Worm (Caenorhabditis elegans) whole organism, late embryonic: Measurements from ENCODE around the gene Y47D3B.3.

Experiments
- K09A11.1 ChIP-seq: sonication (generic microtip); optimal IDR thresholded peaks from 2 replicates; lab custom pipeline; 2017; ENCODE audit warnings: antibody characterized with exemption, mild to moderate bottlenecking, missing genetic modification characterization, missing compliant biosample characterization; ENCODE audit not compliant: insufficient read depth
- Y22D7AL.16 ChIP-seq: sonication (generic microtip); optimal IDR thresholded peaks from 2 replicates; lab custom pipeline; 2016; ENCODE audit warnings: missing genetic modification characterization, missing compliant biosample characterization
- ahr-1 ChIP-seq: sonication (generic microtip); optimal IDR thresholded peaks from 2 replicates; lab custom pipeline; 2016; ENCODE audit warnings: missing genetic modification characterization, missing compliant biosample characterization
- ceh-14 ChIP-seq: sonication (generic microtip); optimal IDR thresholded peaks from 2 replicates; lab custom pipeline; 2016; ENCODE audit warnings: missing genotype, missing genetic modification characterization, missing compliant biosample characterization
- ceh-22 ChIP-seq: sonication (generic microtip); optimal IDR thresholded peaks from 2 replicates; lab custom pipeline; 2017; ENCODE audit warnings: missing biosample characterization, missing genetic modification characterization
- ceh-30 ChIP-seq: fragments of 150-350 bp; optimal IDR thresholded peaks from 2 replicates; lab custom pipeline; 2014; ENCODE audit warnings: missing biosample characterization, missing genetic modification characterization
- ceh-34 ChIP-seq: sonication (generic microtip); optimal IDR thresholded peaks from 2 replicates; lab custom pipeline; 2016; ENCODE audit warnings: mild to moderate bottlenecking, missing genetic modification characterization, missing compliant biosample characterization
- ceh-48 ChIP-seq: sonication (generic microtip); optimal IDR thresholded peaks from 2 replicates; lab custom pipeline; 2016; ENCODE audit warnings: missing genetic modification characterization, inconsistent platforms, missing compliant biosample characterization
- ceh-9 ChIP-seq: sonication (generic microtip); optimal IDR thresholded peaks from 2 replicates; lab custom pipeline; 2016; ENCODE audit warnings: mild to moderate bottlenecking, missing genetic modification characterization, inconsistent platforms, missing compliant biosample characterization
- dve-1 ChIP-seq: sonication (generic microtip); optimal IDR thresholded peaks from 2 replicates; lab custom pipeline; 2017; ENCODE audit warnings: antibody characterized with exemption, mild to moderate bottlenecking, missing genetic modification characterization, missing compliant biosample characterization
- elt-4 ChIP-seq: sonication (generic microtip); optimal IDR thresholded peaks from 2 replicates; lab custom pipeline; 2016; ENCODE audit warnings: missing genetic modification characterization, missing compliant biosample characterization
- ets-4 ChIP-seq: sonication (generic microtip); optimal IDR thresholded peaks from 2 replicates; lab custom pipeline; 2016; ENCODE audit warnings: missing genetic modification characterization, missing compliant biosample characterization
- hlh-8 ChIP-seq: sonication (generic microtip); optimal IDR thresholded peaks from 2 replicates; lab custom pipeline; 2016; ENCODE audit warnings: missing genotype, missing genetic modification characterization, missing compliant biosample characterization
- madf-2 ChIP-seq: sonication (generic microtip); optimal IDR thresholded peaks from 2 replicates; lab custom pipeline; 2017; ENCODE audit warnings: missing genetic modification characterization, missing compliant biosample characterization
- npax-4 ChIP-seq: sonication (generic microtip); optimal IDR thresholded peaks from 2 replicates; lab custom pipeline; 2016; ENCODE audit warnings: missing genetic modification characterization, missing compliant biosample characterization
- pag-3 ChIP-seq: sonication (generic microtip); optimal IDR thresholded peaks from 2 replicates; lab custom pipeline; 2016; ENCODE audit warnings: missing compliant biosample characterization, missing genetic modification characterization, borderline replicate concordance
- pat-9 ChIP-seq: fragments of 200-800 bp; sonication (Bioruptor generic); optimal IDR thresholded peaks from 2 replicates; lab custom pipeline; 2018; ENCODE audit warnings: mild to moderate bottlenecking, missing genetic modification characterization, moderate library complexity, missing compliant biosample characterization
- pax-1 ChIP-seq: fragments of 150-350 bp; optimal IDR thresholded peaks from 2 replicates; lab custom pipeline; 2014; ENCODE audit warnings: missing biosample characterization, missing genetic modification characterization
- pha-2 ChIP-seq: sonication (generic microtip); optimal IDR thresholded peaks from 2 replicates; lab custom pipeline; 2017; ENCODE audit warnings: mild to moderate bottlenecking, missing genetic modification characterization, missing compliant biosample characterization
- pha-4 ChIP-seq: fragments of 150-350 bp; optimal IDR thresholded peaks from 2 replicates; lab custom pipeline; 2018; ENCODE audit warnings: missing biosample characterization, missing genetic modification reagents, missing genetic modification characterization
- pqm-1 ChIP-seq: sonication (generic microtip); optimal IDR thresholded peaks from 2 replicates; lab custom pipeline; 2016; ENCODE audit warnings: missing genetic modification characterization, missing compliant biosample characterization
- pros-1 ChIP-seq: fragments of 150-350 bp; optimal IDR thresholded peaks from 2 replicates; lab custom pipeline; 2014; ENCODE audit warnings: missing biosample characterization, missing genetic modification reagents, missing genetic modification characterization
- ref-2 ChIP-seq: sonication (generic microtip); optimal IDR thresholded peaks from 2 replicates; lab custom pipeline; 2016; ENCODE audit warnings: missing genetic modification characterization, missing compliant biosample characterization
- rnt-1 ChIP-seq: sonication (generic microtip); optimal IDR thresholded peaks from 2 replicates; lab custom pipeline; 2016; ENCODE audit warnings: missing genetic modification characterization, missing compliant biosample characterization
- sox-2 ChIP-seq: fragments of 200-800 bp; sonication (Bioruptor generic); IDR thresholded peaks from 2 replicates; pipeline ENCODE4 v1.3.6; 2022; ENCODE audit warnings: missing genetic modification reagents, missing genetic modification characterization, missing compliant biosample characterization
- ttx-3 ChIP-seq: sonication (generic microtip); optimal IDR thresholded peaks from 2 replicates; lab custom pipeline; 2016; ENCODE audit warnings: missing genetic modification reagents, missing genetic modification characterization, missing compliant biosample characterization
- unc-3 ChIP-seq, 2 experiments: fragments of 200-800 bp in 1 of 2; sonication (Bioruptor generic) in 1 of 2; sonication (generic microtip) in 1 of 2; conservative IDR thresholded peaks in 1 of 2; optimal IDR thresholded peaks in 1 of 2; 2 replicates each; pipeline versions ENCODE4 v1.3.6 to Lab custom; 2016 to 2022; ENCODE audit warnings: missing compliant biosample characterization in 2 of 2, missing genetic modification characterization in 2 of 2, missing genetic modification reagents in 1 of 2
- unc-42 ChIP-seq: sonication (generic microtip); optimal IDR thresholded peaks from 2 replicates; lab custom pipeline; 2016; ENCODE audit warnings: missing genotype, missing genetic modification characterization, missing compliant biosample characterization
- zip-5 ChIP-seq: sonication (generic microtip); optimal IDR thresholded peaks from 2 replicates; lab custom pipeline; 2016; ENCODE audit warnings: missing genetic modification characterization, missing compliant biosample characterization
- ztf-16 ChIP-seq: sonication (generic microtip); optimal IDR thresholded peaks from 2 replicates; lab custom pipeline; 2017; ENCODE audit warnings: missing genetic modification characterization, missing compliant biosample characterization

The Y47D3B.3 gene

ce11 chrIII:11389384-11389783 lies 8.2 kb upstream of the Y47D3B.3 start:
- TF ChIP-seq ahr-1 (tag; lab: Kevin White, UChicago) (no peak), pqm-1 (tag; lab: Kevin White, UChicago) (no peak), pros-1 (no peak), ttx-3 (tag; lab: Kevin White, UChicago) (no peak), pag-3 (no peak), madf-2 (no peak), pha-4 (tag; lab: Kevin White, UChicago) (no peak), Y22D7AL.16 (no peak), unc-3 (GFP tag; conservative IDR thresholded peaks at IDR 0.05; lab: Robert Waterston, UW) (no peak), unc-3 (tag; optimal IDR thresholded peaks at IDR 0.05; lab: Kevin White, UChicago) (no peak)

ce11 chrIII:11390832-11391231 lies 6.8 kb upstream of the Y47D3B.3 start:
- TF ChIP-seq ceh-48 (tag; lab: Kevin White, UChicago), result no peak
- peak; percentile 59 for TF ChIP-seq unc-42 (tag; lab: Kevin White, UChicago)

- TF ChIP-seq ref-2, result no peak
- no peak for TF ChIP-seq ets-4 (tag; lab: Kevin White, UChicago)
- no peak for TF ChIP-seq hlh-8 (tag; lab: Kevin White, UChicago)
- TF ChIP-seq unc-42 (tag; lab: Kevin White, UChicago), result peak; percentile 67
- TF ChIP-seq, all 69 proteins: peak for 1
Measured at ce11 chrIII:11391601-11392520, 5.7 kb upstream of the Y47D3B.3 start.

- no peak for TF ChIP-seq sox-2 (GFP tag; lab: Robert Waterston, UW)
- peak; percentile 85 for TF ChIP-seq dve-1 (tag; lab: Kevin White, UChicago)
Measured at ce11 chrIII:11392740-11393139, 4.9 kb upstream of the Y47D3B.3 start.

- TF ChIP-seq pat-9 (tag; lab: Kevin White, UChicago) (no peak), ceh-30 (tag; lab: Kevin White, UChicago) (no peak)
Measured at ce11 chrIII:11393162-11393561, 4.4 kb upstream of the Y47D3B.3 start, which contains the start of gene nlp-21. Gene nlp-21, minus strand, starts transcription at chrIII:11393262.

- TF ChIP-seq ref-2, result no peak
- no peak for TF ChIP-seq ceh-9 (tag; lab: Kevin White, UChicago)
- no peak for TF ChIP-seq ceh-34 (tag; lab: Kevin White, UChicago)
- no peak for TF ChIP-seq K09A11.1 (tag; lab: Kevin White, UChicago)
- no peak for TF ChIP-seq elt-4 (tag; lab: Kevin White, UChicago)
- no peak for TF ChIP-seq ceh-22 (tag; lab: Kevin White, UChicago)
- no peak for TF ChIP-seq pros-1
- TF ChIP-seq ets-4 (tag; lab: Kevin White, UChicago), result no peak
- no peak for TF ChIP-seq pha-2 (tag; lab: Kevin White, UChicago)
- no peak for TF ChIP-seq ceh-14 (tag; lab: Kevin White, UChicago)
- TF ChIP-seq zip-5, result no peak
- TF ChIP-seq npax-4 (tag; lab: Kevin White, UChicago), result no peak
- no peak for TF ChIP-seq unc-3 (GFP tag; conservative IDR thresholded peaks at IDR 0.05; lab: Robert Waterston, UW)
- no peak for TF ChIP-seq unc-3 (tag; optimal IDR thresholded peaks at IDR 0.05; lab: Kevin White, UChicago)
- TF ChIP-seq dve-1 (tag; lab: Kevin White, UChicago), result no peak
- no peak for TF ChIP-seq ceh-30 (tag; lab: Kevin White, UChicago)
- TF ChIP-seq ztf-16, result no peak
- no peak for TF ChIP-seq rnt-1 (tag; lab: Kevin White, UChicago)
- no peak for TF ChIP-seq pax-1 (tag; lab: Kevin White, UChicago)
- TF ChIP-seq, all 69 proteins: peak for 0
Measured at ce11 chrIII:11402717-11403116, 5.1 kb downstream of the Y47D3B.3 start, which contains the start of gene Y47D3B.12. Gene Y47D3B.12, plus strand, starts transcription at chrIII:11403017.
